Worm (Caenorhabditis elegans) whole organism, L4/young adult: Measurements from ENCODE around the gene Y110A2AR.1.

Source experiments
- W03F9.2 ChIP-seq: fragments of 150-350 bp; optimal IDR thresholded peaks from 2 replicates; lab custom pipeline; 2014; ENCODE audit warnings: missing biosample characterization, missing genetic modification characterization
- dao-5 ChIP-seq: sonication (generic microtip); optimal IDR thresholded peaks from 2 replicates; lab custom pipeline; 2016; ENCODE audit warnings: missing genotype, missing genetic modification characterization, moderate library complexity, missing compliant biosample characterization
- him-1 ChIP-seq: sonication (generic microtip); optimal IDR thresholded peaks from 2 replicates; lab custom pipeline; 2016; ENCODE audit warnings: missing genotype, missing genetic modification reagents, missing genetic modification characterization, missing compliant biosample characterization

DNA sequence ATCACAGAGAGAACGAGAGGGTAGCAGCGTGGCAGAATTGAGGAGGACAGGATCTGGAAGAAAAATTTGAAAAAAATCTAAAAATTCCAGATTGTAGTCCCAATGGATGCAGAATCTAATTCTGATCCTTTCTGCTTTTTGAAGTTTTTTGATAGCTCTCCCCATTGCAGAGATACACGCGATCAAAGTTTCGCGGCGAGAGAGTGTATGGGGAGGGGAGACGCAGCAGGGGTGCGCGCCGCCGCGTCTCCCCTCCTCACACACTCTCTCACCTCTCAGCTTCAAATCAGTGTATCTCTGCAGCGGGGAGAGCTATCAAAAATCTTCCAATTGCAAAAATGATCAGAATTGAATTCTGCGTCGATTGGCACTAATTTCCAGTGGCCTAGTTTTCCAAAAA is 38.4 kb upstream of the Y110A2AR.1 start:
- TF ChIP-seq him-1 (tag; lab: Kevin White, UChicago) = no peak
- no peak for TF ChIP-seq dao-5 (tag; lab: Kevin White, UChicago)
- no peak for TF ChIP-seq W03F9.2
